Fruit fly (Drosophila melanogaster): ENCODE measurements around the gene Cph.

Cph gene

DNA sequence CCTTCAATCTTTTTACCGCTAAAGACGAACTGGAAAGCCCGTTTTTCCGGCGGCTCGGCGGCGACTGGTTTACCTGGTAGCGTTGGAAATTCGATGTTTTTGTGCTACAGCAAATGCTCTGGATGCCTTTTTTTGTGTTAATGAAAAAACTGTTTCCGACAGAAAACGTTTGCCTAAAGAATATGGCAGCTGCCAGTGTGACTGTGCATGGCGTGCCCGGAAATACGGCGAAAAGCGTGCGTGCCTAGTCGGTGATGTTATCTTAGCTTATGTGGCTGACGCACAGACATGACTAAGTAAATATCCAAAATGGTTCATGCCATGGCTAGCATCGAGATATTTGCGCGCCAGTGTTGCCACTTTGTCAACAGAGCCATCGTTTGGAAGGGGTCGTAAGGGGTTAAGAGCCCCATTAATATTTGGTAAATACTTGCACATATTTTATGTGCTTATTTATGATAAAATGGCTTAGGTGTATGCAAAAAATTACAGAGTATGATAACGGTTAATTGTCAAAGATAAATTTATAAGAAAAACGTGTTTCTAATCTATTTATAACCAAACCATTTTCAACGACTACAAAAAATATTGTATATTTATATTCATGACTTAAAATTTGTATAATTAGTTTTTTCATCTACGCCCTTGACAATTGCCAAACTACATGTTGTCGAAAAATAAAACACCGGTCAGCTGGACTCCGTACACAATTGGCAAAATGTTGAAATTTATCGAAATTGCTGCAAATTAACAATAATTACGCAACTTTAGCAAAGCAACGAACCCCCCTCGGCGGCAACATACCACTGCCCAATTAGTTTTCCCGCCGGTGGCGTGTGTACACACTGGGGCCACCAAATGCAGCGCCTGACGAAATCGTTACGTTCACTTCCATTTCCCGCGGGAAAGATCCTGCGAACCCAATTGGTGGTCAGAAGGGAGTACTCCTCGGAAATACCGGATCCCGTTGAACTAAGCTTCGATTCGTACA lies 148.8 kb downstream of the Cph start, which contains the start of gene CG2059 (continued):
- TF ChIP-seq chinmo (GFP tag; IDR thresholded peaks at IDR 0.05; ENCODE audit: partially characterized antibody): 0 out of 4 replicates have a peak, but pooled peaks have one; percentile 42
- peak; percentile 64 for TF ChIP-seq sisA (GFP tag; IDR thresholded peaks at IDR 0.05)
- peak; percentile 58 for TF ChIP-seq bbx (GFP tag; IDR thresholded peaks at IDR 0.05; ENCODE audit: partially characterized antibody)
- TF ChIP-seq Sox100B (GFP tag; optimal IDR thresholded peaks at IDR 0.05): no peak
- TF ChIP-seq CG31441 (GFP tag; IDR thresholded peaks at IDR 0.05): peak; percentile 37; the same call in 1 of the 2 replicates
- peak; percentile 26 for TF ChIP-seq CG15696 (tag; optimal IDR thresholded peaks at IDR 0.05)
- no peak for TF ChIP-seq corto (GFP tag; optimal IDR thresholded peaks at IDR 0.05)
- no peak for TF ChIP-seq CG1529 (GFP tag; optimal IDR thresholded peaks at IDR 0.05)
- peak; percentile 47 for TF ChIP-seq CTCF (GFP tag; optimal IDR thresholded peaks at IDR 0.05)
- no peak for TF ChIP-seq en (GFP tag; optimal IDR thresholded peaks at IDR 0.05)
- TF ChIP-seq p53 (GFP tag; optimal IDR thresholded peaks at IDR 0.05): peak; percentile 63
- peak; percentile 37 for TF ChIP-seq CG13424 (tag; optimal IDR thresholded peaks at IDR 0.05)
- no peak for TF ChIP-seq CG8281 (tag; optimal IDR thresholded peaks at IDR 0.05)
- TF ChIP-seq CG4424 (GFP tag; optimal IDR thresholded peaks at IDR 0.05): peak; percentile 13
- TF ChIP-seq tin (GFP tag; optimal IDR thresholded peaks at IDR 0.05): peak; percentile 10
- no peak for TF ChIP-seq ab (GFP tag; optimal IDR thresholded peaks at IDR 0.05)
- peak; percentile 29 for TF ChIP-seq PHDP (tag; optimal IDR thresholded peaks at IDR 0.05)
- TF ChIP-seq kni (GFP tag; optimal IDR thresholded peaks at IDR 0.05): peak; percentile 22
- TF ChIP-seq H15 (GFP tag; IDR thresholded peaks at IDR 0.05): no peak
- 0 out of 3 replicates have a peak, but pooled peaks have one; percentile 15 for TF ChIP-seq CG6175 (GFP tag; IDR thresholded peaks at IDR 0.05)
- TF ChIP-seq rib (GFP tag; IDR thresholded peaks at IDR 0.05): peak; percentile 28; the same call in 1 of the 2 replicates
- peak; percentile 8 to 58 for TF ChIP-seq dpn (GFP tag; optimal IDR thresholded peaks at IDR 0.05)
- TF ChIP-seq CG30020 (tag; optimal IDR thresholded peaks at IDR 0.05): peak; percentile 59
- TF ChIP-seq CG8478 (optimal IDR thresholded peaks at IDR 0.05): no peak
- peak; percentile 53; the same call in 1 of the 2 replicates for TF ChIP-seq CG10959 (GFP tag; IDR thresholded peaks at IDR 0.05)
- no peak for TF ChIP-seq CG17568 (GFP tag; optimal IDR thresholded peaks at IDR 0.05)
- no peak for TF ChIP-seq luna (GFP tag; optimal IDR thresholded peaks at IDR 0.05)
- TF ChIP-seq kay (GFP tag; optimal IDR thresholded peaks at IDR 0.05): peak; percentile 89
- peak; percentile 60 for TF ChIP-seq shn (GFP tag; optimal IDR thresholded peaks at IDR 0.05)
- peak; percentile 26 for TF ChIP-seq CG1602 (GFP tag; optimal IDR thresholded peaks at IDR 0.05)
- peak; percentile 27; the same call in 1 of the 2 replicates for TF ChIP-seq wdn (GFP tag; IDR thresholded peaks at IDR 0.05)
- TF ChIP-seq knrl (GFP tag; IDR thresholded peaks at IDR 0.05; ENCODE audit: partially characterized antibody): peak; percentile 52
- TF ChIP-seq CG14860 (GFP tag; IDR thresholded peaks at IDR 0.05; ENCODE audit: partially characterized antibody): no peak
- no peak for TF ChIP-seq CG6854 (GFP tag; optimal IDR thresholded peaks at IDR 0.05)
- TF ChIP-seq Vsx1 (GFP tag; optimal IDR thresholded peaks at IDR 0.05): no peak
- no peak for TF ChIP-seq CG3065 (GFP tag; optimal IDR thresholded peaks at IDR 0.05)
- TF ChIP-seq B-H1 (GFP tag; IDR thresholded peaks at IDR 0.05): no peak
- TF ChIP-seq HHEX (GFP tag; optimal IDR thresholded peaks at IDR 0.05): peak; percentile 41
- TF ChIP-seq zfh2 (GFP tag; optimal IDR thresholded peaks at IDR 0.05): peak; percentile 67
- TF ChIP-seq CG7271 (tag; optimal IDR thresholded peaks at IDR 0.05): peak; percentile 27
- TF ChIP-seq CG9437 (GFP tag; optimal IDR thresholded peaks at IDR 0.05): peak; percentile 31
- TF ChIP-seq CG8089 (GFP tag; optimal IDR thresholded peaks at IDR 0.05): peak; percentile 24
- TF ChIP-seq CG1832 (GFP tag; optimal IDR thresholded peaks at IDR 0.05): no peak
- TF ChIP-seq hkb (optimal IDR thresholded peaks at IDR 0.05): no peak
- peak; percentile 32; the same call in 1 of the 2 replicates for TF ChIP-seq hkb (GFP tag; IDR thresholded peaks at IDR 0.05)
- TF ChIP-seq Bdp1 (GFP tag; optimal IDR thresholded peaks at IDR 0.05): peak; percentile 41
- TF ChIP-seq Ada2b (GFP tag; IDR thresholded peaks at IDR 0.05): peak; percentile 20; the same call in 1 of the 2 replicates
- TF ChIP-seq CG3726 (GFP tag; IDR thresholded peaks at IDR 0.05): no peak
- no peak for TF ChIP-seq CG18619 (GFP tag; optimal IDR thresholded peaks at IDR 0.05)
